Fruit fly (Drosophila melanogaster) whole organism, prepupa: ENCODE measurements around the gene CG5151.

Experiments used
- Blimp-1 ChIP-seq: fragments of 200-800 bp; sonication (Bioruptor generic); optimal IDR thresholded peaks from 3 replicates; lab custom pipeline; 2017; ENCODE audit warnings: missing biosample characterization, missing genetic modification characterization, mild to moderate bottlenecking, moderate library complexity, missing genetic modification reagents
- CG6808 ChIP-seq: fragments of 200-800 bp; sonication (Bioruptor generic); optimal IDR thresholded peaks from 3 replicates; lab custom pipeline; 2017; ENCODE audit warnings: missing biosample characterization, missing genetic modification characterization, mild to moderate bottlenecking, moderate library complexity, missing genetic modification reagents
- CG7368 ChIP-seq: fragments of 200-800 bp; sonication (Bioruptor generic); optimal IDR thresholded peaks from 3 replicates; lab custom pipeline; 2016; ENCODE audit warnings: missing biosample characterization, missing genetic modification characterization
- spab ChIP-seq: fragments of 200-800 bp; sonication (Bioruptor generic); optimal IDR thresholded peaks from 2 replicates; lab custom pipeline; 2017; ENCODE audit warnings: missing biosample characterization, mild to moderate bottlenecking, missing genetic modification characterization, missing genetic modification reagents
- ss ChIP-seq, 2 experiments: fragments of 200-800 bp; sonication (Bioruptor generic); optimal IDR thresholded peaks; 2 replicates in 1 of 2; 3 replicates in 1 of 2; lab custom pipeline; 2017 to 2018; ENCODE audit warnings: mild to moderate bottlenecking in 2 of 2, missing biosample characterization in 2 of 2, missing genetic modification characterization in 2 of 2, moderate library complexity in 1 of 2
- topi ChIP-seq: fragments of 200-800 bp; sonication (Bioruptor generic); optimal IDR thresholded peaks from 3 replicates; lab custom pipeline; 2016; ENCODE audit warnings: missing biosample characterization, missing genetic modification characterization

DNA sequence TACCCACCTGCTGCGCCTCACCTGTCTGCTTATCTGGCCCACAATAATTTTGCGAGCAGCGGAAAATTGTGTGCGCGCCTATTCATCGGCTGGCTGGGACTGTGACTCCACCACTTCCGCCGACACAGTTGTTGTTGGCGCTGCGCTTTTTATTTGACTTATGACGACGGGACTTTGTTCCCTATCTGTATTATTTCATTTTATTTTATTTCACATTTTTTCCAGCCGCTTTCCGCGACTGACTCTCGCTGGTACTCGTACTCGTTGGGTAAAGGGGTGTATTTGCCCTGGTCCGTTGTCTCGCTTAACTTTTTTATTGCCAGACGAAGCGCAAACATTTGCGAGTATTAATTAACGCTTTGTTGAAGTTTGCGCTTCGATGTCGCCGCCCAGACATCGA, 26.4 kb upstream of the CG5151 start:
- TF ChIP-seq Blimp-1 (GFP tag; lab: Kevin White, UChicago) (no peak), spab (GFP tag; lab: Kevin White, UChicago) (peak; percentile 41), topi (GFP tag; lab: Kevin White, UChicago) (peak; percentile 15), CG6808 (GFP tag; lab: Kevin White, UChicago) (peak; percentile 56), CG7368 (GFP tag; lab: Kevin White, UChicago) (no peak), ss (GFP tag; optimal IDR thresholded peaks at IDR 0.05; lab: Kevin White, UChicago) (peak; percentile 67 to 72)
